Worm (Caenorhabditis elegans) whole organism, L1 larva: ENCODE measurements around the gene T28D6.7.

ENCODE experiments used
- ces-1 ChIP-seq: fragments of 150-350 bp; optimal IDR thresholded peaks from 2 replicates; lab custom pipeline; 2014; ENCODE audit warnings: missing biosample characterization, missing genetic modification reagents, missing genetic modification characterization
- elt-2 ChIP-seq: sonication (generic microtip); optimal IDR thresholded peaks from 2 replicates; lab custom pipeline; 2016; ENCODE audit warnings: missing genetic modification characterization, mild to moderate bottlenecking, inconsistent platforms, missing compliant biosample characterization, missing genetic modification reagents
- hlh-4 ChIP-seq: sonication (generic microtip); optimal IDR thresholded peaks from 2 replicates; lab custom pipeline; 2016; ENCODE audit warnings: mild to moderate bottlenecking, missing genetic modification characterization, missing compliant biosample characterization
- lin-39 ChIP-seq: fragments of 150-350 bp; optimal IDR thresholded peaks from 2 replicates; lab custom pipeline; 2014; ENCODE audit warnings: missing biosample characterization, missing genetic modification reagents, missing genetic modification characterization
- lsy-2 ChIP-seq, 2 experiments: fragments of 150-350 bp; optimal IDR thresholded peaks; 2 replicates each; lab custom pipeline; 2014; ENCODE audit warnings: missing biosample characterization in 2 of 2, missing genetic modification characterization in 2 of 2
- skn-1 ChIP-seq: fragments of 150-350 bp; optimal IDR thresholded peaks from 2 replicates; lab custom pipeline; 2014; ENCODE audit warnings: missing biosample characterization, missing genetic modification characterization
- unc-98 ChIP-seq: fragments of 200-800 bp; sonication (Bioruptor generic); IDR thresholded peaks from 2 replicates; pipeline ENCODE4 v1.3.6; 2022; ENCODE audit warnings: missing genetic modification characterization, missing compliant biosample characterization

DNA sequence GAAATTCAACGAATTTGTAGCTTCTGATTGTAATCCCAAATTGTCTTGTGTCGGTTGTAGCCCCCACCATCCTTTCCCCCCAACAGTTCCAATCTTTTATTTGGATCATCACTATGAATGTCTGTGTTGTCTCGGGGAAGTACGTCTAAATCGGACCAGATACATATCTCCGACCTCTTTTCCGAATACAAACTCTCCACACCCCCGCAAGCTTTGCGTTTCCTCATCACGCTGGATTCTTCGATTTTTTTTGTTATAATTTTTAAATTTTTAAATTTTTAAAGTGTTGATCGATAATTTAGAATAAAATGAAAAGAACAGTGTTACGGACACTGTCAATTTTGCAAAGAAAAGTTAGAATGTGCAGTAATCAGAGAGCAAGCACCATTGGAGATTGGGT, 35.6 kb upstream of the T28D6.7 start, which contains the start of gene subs-4:
- TF ChIP-seq unc-98 (GFP tag; lab: Robert Waterston, UW) (no peak), hlh-4 (tag; lab: Kevin White, UChicago) (no peak), lsy-2 (tag; optimal IDR thresholded peaks at IDR 0.05; lab: Kevin White, UChicago) (no peak), lin-39 (tag; lab: Kevin White, UChicago) (no peak), ces-1 (no peak), skn-1 (tag; lab: Kevin White, UChicago) (no peak), elt-2 (tag; lab: Kevin White, UChicago) (no peak)
